Fruit fly (Drosophila melanogaster): Measurements from ENCODE around the gene mtm.
A peak's percentile ranks its signal among the peaks of the same experiment; 100 is the strongest.

The mtm gene

dm6 chr2L:6062382-6063082, 25.7 kb upstream of the mtm start, which contains the start of the genes ND-51 and CG13994:
TSS of gene ND-51 (minus strand) at chr2L:6062757.
TSS of gene CG13994 (plus strand) at chr2L:6062989.
- TF ChIP-seq CG17806 (tag; optimal IDR thresholded peaks at IDR 0.05) (peak; percentile 69), CG12605 (GFP tag; IDR thresholded peaks at IDR 0.05) (peak; percentile 46), CG32121 (GFP tag; IDR thresholded peaks at IDR 0.05) (peak; percentile 78), Pif1A (GFP tag; optimal IDR thresholded peaks at IDR 0.05) (no peak), CG13204 (GFP tag; optimal IDR thresholded peaks at IDR 0.05) (no peak), CG8301 (tag; optimal IDR thresholded peaks at IDR 0.05) (no peak), CG4496 (GFP tag; IDR thresholded peaks at IDR 0.05) (peak; percentile 86), EcR (GFP tag; optimal IDR thresholded peaks at IDR 0.05) (peak; percentile 29), gl (tag; optimal IDR thresholded peaks at IDR 0.05) (peak; percentile 8), CG14655 (GFP tag; optimal IDR thresholded peaks at IDR 0.05) (no peak), CG10348 (GFP tag; IDR thresholded peaks at IDR 0.05) (no peak), CG8159 (tag; optimal IDR thresholded peaks at IDR 0.05) (peak; percentile 74), CG9948 (tag; optimal IDR thresholded peaks at IDR 0.05) (peak; percentile 57), Ets98B (GFP tag; IDR thresholded peaks at IDR 0.05) (peak; percentile 79), fd96Ca (GFP tag; IDR thresholded peaks at IDR 0.05) (peak; percentile 88), D1 (tag; optimal IDR thresholded peaks at IDR 0.05) (no peak), Pif1B (GFP tag; optimal IDR thresholded peaks at IDR 0.05) (no peak), CG15710 (tag; optimal IDR thresholded peaks at IDR 0.05) (peak; percentile 61), CG34367 (tag; optimal IDR thresholded peaks at IDR 0.05) (peak; percentile 45), Snoo (tag; optimal IDR thresholded peaks at IDR 0.05) (peak; percentile 69), rn (GFP tag; IDR thresholded peaks at IDR 0.05) (peak; percentile 73)

DNA sequence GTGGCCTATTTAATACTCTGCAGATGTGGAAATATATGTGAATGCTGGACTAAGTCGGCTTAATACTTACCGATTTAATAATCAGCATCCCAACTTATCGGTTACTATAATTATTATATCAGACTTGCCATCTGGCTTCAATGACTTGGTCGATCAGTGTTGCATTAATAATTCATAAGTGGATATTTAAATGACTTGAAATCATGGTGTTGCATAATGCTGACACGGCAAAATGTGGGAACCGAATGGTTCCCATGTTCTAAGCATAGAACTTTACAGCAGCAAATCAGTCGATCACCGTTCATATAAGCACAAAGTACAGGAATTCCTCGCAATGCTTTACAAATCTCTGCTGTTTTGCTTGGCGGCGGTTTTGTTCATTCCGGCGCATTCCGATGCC, 23.4 kb upstream of the mtm start, which contains the start of gene CG34180:
Gene CG34180 (plus strand): TSS at position 301 of the 400 bp plus-strand sequence.
- TF ChIP-seq CG12605 (GFP tag; IDR thresholded peaks at IDR 0.05), result no peak
- no peak for TF ChIP-seq CG13204 (GFP tag; optimal IDR thresholded peaks at IDR 0.05)
- TF ChIP-seq CG8301 (tag; optimal IDR thresholded peaks at IDR 0.05), result no peak
- no peak for TF ChIP-seq CG10348 (GFP tag; IDR thresholded peaks at IDR 0.05)
- no peak for TF ChIP-seq Pif1B (GFP tag; optimal IDR thresholded peaks at IDR 0.05)
- no peak for TF ChIP-seq CG17806 (tag; optimal IDR thresholded peaks at IDR 0.05)

DNA sequence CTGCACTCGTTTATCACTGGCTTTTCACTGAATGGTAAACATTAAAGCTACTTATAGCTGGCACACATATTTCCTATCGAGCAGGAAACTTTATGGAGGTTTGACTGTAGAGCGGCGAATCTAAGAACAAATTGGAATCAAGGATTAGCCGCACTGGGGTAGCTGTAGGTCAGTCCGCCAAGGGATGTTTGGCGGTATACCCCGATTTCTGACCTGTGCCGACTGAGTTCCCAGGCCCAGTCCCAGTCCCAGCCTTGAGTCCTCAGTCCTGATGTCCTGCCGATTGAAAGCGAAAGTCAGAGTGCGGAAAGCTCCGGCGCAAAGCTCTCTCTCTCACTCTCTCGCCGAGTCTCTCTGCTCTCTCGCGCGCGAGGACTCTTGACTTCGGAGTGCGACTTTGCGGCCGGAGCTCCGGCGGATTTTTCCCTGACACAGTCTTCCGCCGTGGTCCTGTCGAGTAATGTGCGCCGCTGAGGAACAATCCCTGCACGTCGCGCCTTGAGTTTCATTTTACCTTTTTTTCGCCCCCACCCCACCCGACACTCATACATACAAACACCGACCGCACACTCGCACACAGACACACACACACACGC, 17.2 kb upstream of the mtm start, which contains the start of gene CG13995:
Gene CG13995 (plus strand): TSS at position 429 of the 596 bp plus-strand sequence.
- TF ChIP-seq CG4496 (GFP tag; IDR thresholded peaks at IDR 0.05) (0 out of 3 replicates have a peak, but pooled peaks have one; percentile 42), CG17806 (tag; optimal IDR thresholded peaks at IDR 0.05) (no peak), Pif1A (GFP tag; optimal IDR thresholded peaks at IDR 0.05) (no peak), Ets98B (GFP tag; IDR thresholded peaks at IDR 0.05) (peak; percentile 28; the same call in 1 of the 2 replicates), CG12605 (GFP tag; IDR thresholded peaks at IDR 0.05) (0 out of 2 replicates have a peak, but pooled peaks have one; percentile 11), D1 (tag; optimal IDR thresholded peaks at IDR 0.05) (no peak), CG8159 (tag; optimal IDR thresholded peaks at IDR 0.05) (no peak), CG13204 (GFP tag; optimal IDR thresholded peaks at IDR 0.05) (peak; percentile 9), CG32121 (GFP tag; IDR thresholded peaks at IDR 0.05) (peak; percentile 19; the same call in 1 of the 2 replicates), gl (tag; optimal IDR thresholded peaks at IDR 0.05) (peak; percentile 26), rn (GFP tag; IDR thresholded peaks at IDR 0.05) (no peak)

DNA sequence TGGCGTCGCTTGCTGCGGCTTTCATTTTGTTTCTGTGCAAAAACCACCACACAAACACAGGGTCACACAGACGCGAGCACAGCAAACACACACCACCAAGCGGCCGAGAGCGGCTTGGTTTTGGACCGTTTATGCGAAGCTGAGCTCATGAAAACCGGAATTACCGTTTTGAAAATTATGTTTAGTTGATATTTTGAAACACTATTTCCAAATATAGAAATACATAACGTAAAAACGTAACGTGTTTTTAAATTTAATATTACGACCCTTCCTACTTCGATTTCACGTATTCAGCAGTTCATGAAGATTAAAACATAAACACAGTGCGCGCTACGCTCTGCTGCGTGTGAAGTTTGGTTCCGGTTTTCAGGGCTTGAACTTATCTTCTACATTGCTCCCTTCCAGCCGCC, 14.4 kb upstream of the mtm start:
- peak; percentile 97 for TF ChIP-seq Ets98B (GFP tag; IDR thresholded peaks at IDR 0.05)
- TF ChIP-seq CG14655 (GFP tag; optimal IDR thresholded peaks at IDR 0.05), result peak; percentile 93
- TF ChIP-seq CG8301 (tag; optimal IDR thresholded peaks at IDR 0.05), result peak; percentile 97
- peak; percentile 97 for TF ChIP-seq CG12605 (GFP tag; IDR thresholded peaks at IDR 0.05)
- no peak for TF ChIP-seq D1 (tag; optimal IDR thresholded peaks at IDR 0.05)
- TF ChIP-seq Pif1B (GFP tag; optimal IDR thresholded peaks at IDR 0.05), result peak; percentile 96
- TF ChIP-seq fd96Ca (GFP tag; IDR thresholded peaks at IDR 0.05), result peak; percentile 94
- TF ChIP-seq Snoo (tag; optimal IDR thresholded peaks at IDR 0.05), result peak; percentile 96
- peak; percentile 93 for TF ChIP-seq gl (tag; optimal IDR thresholded peaks at IDR 0.05)
- TF ChIP-seq CG17806 (tag; optimal IDR thresholded peaks at IDR 0.05), result peak; percentile 93
- peak; percentile 93 for TF ChIP-seq CG13204 (GFP tag; optimal IDR thresholded peaks at IDR 0.05)
- peak; percentile 96 for TF ChIP-seq CG4496 (GFP tag; IDR thresholded peaks at IDR 0.05)
- peak; percentile 94 for TF ChIP-seq CG8159 (tag; optimal IDR thresholded peaks at IDR 0.05)
- TF ChIP-seq CG9948 (tag; optimal IDR thresholded peaks at IDR 0.05), result peak; percentile 90
- TF ChIP-seq Pif1A (GFP tag; optimal IDR thresholded peaks at IDR 0.05), result peak; percentile 98
- no peak for TF ChIP-seq CG10348 (GFP tag; IDR thresholded peaks at IDR 0.05)
- TF ChIP-seq CG32121 (GFP tag; IDR thresholded peaks at IDR 0.05), result peak; percentile 95
- peak; percentile 65; the same call in 1 of the 2 replicates for TF ChIP-seq rn (GFP tag; IDR thresholded peaks at IDR 0.05)
- peak; percentile 72 for TF ChIP-seq EcR (GFP tag; optimal IDR thresholded peaks at IDR 0.05)
- peak; percentile 94 for TF ChIP-seq CG15710 (tag; optimal IDR thresholded peaks at IDR 0.05)
- TF ChIP-seq CG34367 (tag; optimal IDR thresholded peaks at IDR 0.05), result peak; percentile 94

DNA sequence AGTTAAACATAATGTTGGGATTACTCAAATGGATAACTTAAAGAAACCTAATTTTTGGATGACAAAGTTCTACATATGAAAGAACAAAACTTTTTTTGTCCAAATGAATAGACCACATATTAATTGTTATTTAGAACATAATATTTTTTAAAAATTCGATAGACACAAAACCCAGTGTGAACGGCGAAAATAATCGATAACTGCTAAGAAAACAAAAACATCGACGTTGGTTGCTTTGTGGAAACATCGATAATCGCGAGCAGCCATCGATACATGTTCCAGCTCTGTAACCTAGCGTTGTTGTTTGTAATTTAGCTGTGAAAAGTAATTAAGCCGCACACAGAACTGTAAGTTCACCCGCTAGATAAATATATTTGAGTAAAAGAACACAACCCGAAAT, 13.8 kb upstream of the mtm start, which contains the start of gene CG9135:
Gene CG9135 (plus strand): TSS at position 226 of the 400 bp plus-strand sequence.
- TF ChIP-seq Pif1B (GFP tag; optimal IDR thresholded peaks at IDR 0.05), result no peak
- no peak for TF ChIP-seq Snoo (tag; optimal IDR thresholded peaks at IDR 0.05)
- no peak for TF ChIP-seq D1 (tag; optimal IDR thresholded peaks at IDR 0.05)
- TF ChIP-seq CG10348 (GFP tag; IDR thresholded peaks at IDR 0.05), result no peak
- TF ChIP-seq CG34367 (tag; optimal IDR thresholded peaks at IDR 0.05), result no peak
- no peak for TF ChIP-seq fd96Ca (GFP tag; IDR thresholded peaks at IDR 0.05)
- peak; percentile 8; the same call in 1 of the 3 replicates for TF ChIP-seq CG4496 (GFP tag; IDR thresholded peaks at IDR 0.05)
- TF ChIP-seq CG13204 (GFP tag; optimal IDR thresholded peaks at IDR 0.05), result no peak
